Fruit fly (Drosophila melanogaster) whole organism, embryonic: Measurements from ENCODE around the gene ND-39.
A peak's percentile ranks its signal among the peaks of the same experiment; 100 is the strongest.

Experiments
- Bgb ChIP-seq: fragments of 200-800 bp; sonication (Bioruptor generic); IDR thresholded peaks from 2 replicates; pipeline ENCODE4 v1.3.6; 2022; ENCODE audit warnings: missing biosample characterization, missing genetic modification characterization; ENCODE audit not compliant: partially characterized antibody
- CG1024 ChIP-seq: fragments of 200-800 bp; sonication (Bioruptor generic); IDR thresholded peaks from 2 replicates; pipeline ENCODE4 v1.3.6; 2022; ENCODE audit warnings: missing biosample characterization, missing genetic modification characterization
- CG10267 ChIP-seq: fragments of 200-800 bp; sonication (Bioruptor generic); optimal IDR thresholded peaks from 2 replicates; lab custom pipeline; 2018; ENCODE audit warnings: missing biosample characterization, mild to moderate bottlenecking, missing genetic modification characterization, moderate library complexity
- CG10274 ChIP-seq: fragments of 200-800 bp; sonication (Bioruptor generic); optimal IDR thresholded peaks from 3 replicates; lab custom pipeline; 2017; ENCODE audit warnings: missing biosample characterization, mild to moderate bottlenecking, missing genetic modification characterization
- CG11695 ChIP-seq: fragments of 200-800 bp; sonication (Bioruptor generic); IDR thresholded peaks from 3 replicates; pipeline ENCODE4 v1.3.6; 2022; ENCODE audit warnings: missing biosample characterization, missing genetic modification characterization
- Ptx1 ChIP-seq: fragments of 200-800 bp; sonication (Bioruptor generic); IDR thresholded peaks from 2 replicates; pipeline ENCODE4 v1.3.6; 2022; ENCODE audit warnings: missing biosample characterization, missing genetic modification characterization
- br ChIP-seq: fragments of >200 bp; optimal IDR thresholded peaks from 2 replicates; lab custom pipeline; 2017

DNA sequence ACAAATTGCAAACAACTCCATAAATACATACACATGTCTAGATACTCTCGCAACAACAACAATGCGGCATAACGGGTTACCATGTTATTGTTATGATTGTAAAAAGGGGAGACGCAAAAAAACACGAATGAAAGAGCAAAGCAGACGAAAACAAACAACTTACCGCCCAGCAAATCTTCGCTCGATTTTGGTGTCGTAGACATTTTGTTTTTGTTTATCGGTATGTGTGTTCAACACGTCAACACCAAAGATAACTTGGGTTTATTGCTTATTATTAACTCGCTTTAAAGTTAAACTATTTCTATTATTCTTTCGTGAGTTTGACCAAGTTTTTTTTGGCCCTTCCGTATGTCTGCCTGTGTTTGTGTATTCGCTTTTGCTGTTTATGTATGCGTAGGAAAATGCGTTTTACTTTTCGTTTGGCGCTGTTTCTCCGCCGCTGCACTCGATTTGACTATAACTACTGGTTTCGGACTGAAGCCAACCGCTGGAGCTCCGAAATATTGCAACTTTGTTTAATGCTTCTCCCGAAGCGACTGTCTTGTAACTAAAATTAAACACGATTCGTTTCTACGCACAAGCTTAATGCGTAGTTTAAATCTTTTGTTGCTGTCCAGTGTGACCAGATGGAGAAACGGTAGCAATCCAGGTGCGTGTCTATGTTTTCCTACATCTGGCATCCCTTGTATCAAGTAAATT lies 27.1 kb downstream of the ND-39 start, which contains the start of gene BNIP3:
- TF ChIP-seq CG10274 (no peak), CG10267 (tag; lab: Kevin White, UChicago) (peak; percentile 27), br (lab: Kevin White, UChicago) (no peak), Ptx1 (GFP tag; lab: Robert Waterston, UW) (no peak), CG1024 (GFP tag; lab: Robert Waterston, UW) (peak; percentile 6; the same call in 1 of the 2 replicates), CG11695 (GFP tag; lab: Robert Waterston, UW) (no peak), Bgb (GFP tag; lab: Robert Waterston, UW) (peak; percentile 36; the same call in 1 of the 2 replicates)
